Worm (Caenorhabditis elegans): Measurements from ENCODE around the gene lron-12.
A peak's percentile ranks its signal among the peaks of the same experiment; 100 is the strongest.

DNA sequence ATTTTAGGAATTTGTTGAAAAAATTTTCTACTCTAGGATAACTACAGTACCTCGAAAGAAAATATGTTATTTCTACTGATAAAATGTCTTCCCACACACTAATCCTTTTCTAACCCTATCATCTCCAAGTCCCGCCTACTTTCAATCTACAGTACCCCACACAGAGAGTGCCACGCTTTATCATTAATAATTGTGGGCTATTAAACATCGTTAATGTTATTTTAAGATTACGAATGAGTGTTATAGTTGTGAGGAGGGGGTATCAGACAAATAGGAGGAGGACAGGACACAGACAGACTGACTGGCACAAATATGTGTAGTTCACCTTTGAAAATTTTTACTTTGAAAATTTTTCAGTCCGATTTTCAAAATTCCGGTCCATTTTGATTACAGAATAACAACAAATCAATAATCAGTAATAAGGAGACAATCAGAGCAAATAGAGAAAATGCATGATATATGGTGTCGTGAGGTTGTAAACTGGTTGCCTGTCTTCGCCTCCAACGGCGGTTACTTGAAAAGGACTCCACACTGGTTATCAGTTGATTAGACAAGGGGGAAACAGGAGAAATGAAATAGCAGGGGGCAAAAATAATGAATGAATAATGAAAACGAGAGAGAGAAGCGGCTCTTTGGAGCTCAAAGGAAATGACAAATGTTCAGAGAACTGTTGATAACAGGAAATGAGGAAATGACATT, 24.0 kb downstream of the lron-12 start:
- TF ChIP-seq mep-1 (tag; optimal IDR thresholded peaks at IDR 0.05) (no peak), ces-1 (GFP tag; optimal IDR thresholded peaks at IDR 0.05) (no peak), pha-4 (GFP tag; IDR thresholded peaks at IDR 0.05) (no peak), pha-4 (tag; optimal IDR thresholded peaks at IDR 0.05) (no peak), ZK546.5 (tag; optimal IDR thresholded peaks at IDR 0.05) (no peak), aly-2 (tag; optimal IDR thresholded peaks at IDR 0.05) (no peak), set-16 (GFP tag; IDR thresholded peaks at IDR 0.05) (no peak), ztf-11 (tag; optimal IDR thresholded peaks at IDR 0.05) (no peak), egl-27 (tag; optimal IDR thresholded peaks at IDR 0.05) (no peak), sdz-12 (GFP tag; optimal IDR thresholded peaks at IDR 0.05) (no peak), daf-16 (GFP tag; optimal IDR thresholded peaks at IDR 0.05) (no peak), daf-16 (tag; optimal IDR thresholded peaks at IDR 0.05) (peak; percentile 58), php-3 (GFP tag; IDR thresholded peaks at IDR 0.05) (peak; percentile 76), nhr-237 (tag; optimal IDR thresholded peaks at IDR 0.05) (no peak), unc-39 (tag; optimal IDR thresholded peaks at IDR 0.05) (no peak), zfp-3 (GFP tag; conservative IDR thresholded peaks at IDR 0.05) (no peak)

Measured in whole organism, L4 larva.